Fruit fly (Drosophila melanogaster) whole organism, embryonic: ENCODE data around the gene CG17124.
A peak's percentile ranks its signal among the peaks of the same experiment; 100 is the strongest.

ENCODE experiments used
- CG11247 ChIP-seq: fragments of 200-800 bp; sonication (Bioruptor generic); IDR thresholded peaks from 2 replicates; pipeline ENCODE4 v1.3.6; 2022; ENCODE audit warnings: missing biosample characterization, missing genetic modification characterization
- CG2678 ChIP-seq: fragments of 200-800 bp; sonication (Bioruptor generic); optimal IDR thresholded peaks from 3 replicates; lab custom pipeline; 2019; ENCODE audit warnings: missing biosample characterization, mild to moderate bottlenecking, missing genetic modification characterization, moderate library complexity
- CG32767 ChIP-seq: fragments of 200-800 bp; sonication (Bioruptor generic); IDR thresholded peaks from 2 replicates; pipeline ENCODE4 v1.3.6; 2022; ENCODE audit warnings: missing biosample characterization, missing genetic modification characterization
- CG43689 ChIP-seq: fragments of 200-800 bp; sonication (Bioruptor generic); IDR thresholded peaks from 2 replicates; pipeline ENCODE4 v1.3.6; 2022; ENCODE audit warnings: missing biosample characterization, missing genetic modification characterization
- CG4854 ChIP-seq: fragments of 200-800 bp; sonication (Bioruptor generic); optimal IDR thresholded peaks from 2 replicates; lab custom pipeline; 2016; ENCODE audit warnings: missing biosample characterization, missing genetic modification characterization, inconsistent platforms
- CG9609 ChIP-seq: fragments of 200-800 bp; sonication (Bioruptor generic); optimal IDR thresholded peaks from 3 replicates; lab custom pipeline; 2016; ENCODE audit warnings: missing biosample characterization, missing genetic modification characterization
- CrebB ChIP-seq: fragments of 200-800 bp; sonication (Bioruptor generic); optimal IDR thresholded peaks from 3 replicates; lab custom pipeline; 2018; ENCODE audit warnings: missing biosample characterization, mild to moderate bottlenecking, missing genetic modification characterization
- D ChIP-seq, 2 experiments: fragments of 200-800 bp in 1 of 2; fragments of >200 bp in 1 of 2; sonication (Bioruptor generic) in 1 of 2; optimal IDR thresholded peaks; 2 replicates in 1 of 2; 3 replicates in 1 of 2; lab custom pipeline; 2017; ENCODE audit warnings: mild to moderate bottlenecking in 1 of 2, missing biosample characterization in 1 of 2, missing genetic modification characterization in 1 of 2, missing genetic modification reagents in 1 of 2
- Dll ChIP-seq: fragments of 200-800 bp; sonication (Bioruptor generic); IDR thresholded peaks from 4 replicates; pipeline ENCODE4 v1.3.6; 2022; ENCODE audit warnings: missing biosample characterization, missing genetic modification characterization; ENCODE audit not compliant: partially characterized antibody
- chinmo ChIP-seq: fragments of 200-800 bp; sonication (Bioruptor generic); IDR thresholded peaks from 4 replicates; pipeline ENCODE4 v1.3.6; 2022; ENCODE audit warnings: missing biosample characterization, missing genetic modification characterization; ENCODE audit not compliant: partially characterized antibody
- hb ChIP-seq: fragments of 200-800 bp; sonication (Bioruptor generic); IDR thresholded peaks from 3 replicates; pipeline ENCODE4 v1.3.6; 2022; ENCODE audit warnings: missing biosample characterization, missing genetic modification characterization; ENCODE audit not compliant: partially characterized antibody
- phol ChIP-seq: fragments of 200-800 bp; sonication (Bioruptor generic); optimal IDR thresholded peaks from 3 replicates; lab custom pipeline; 2018; ENCODE audit warnings: missing biosample characterization, mild to moderate bottlenecking, missing genetic modification characterization, moderate library complexity
- slou ChIP-seq: fragments of 200-800 bp; sonication (Bioruptor generic); optimal IDR thresholded peaks from 3 replicates; lab custom pipeline; 2016; ENCODE audit warnings: missing biosample characterization, missing genetic modification characterization

DNA sequence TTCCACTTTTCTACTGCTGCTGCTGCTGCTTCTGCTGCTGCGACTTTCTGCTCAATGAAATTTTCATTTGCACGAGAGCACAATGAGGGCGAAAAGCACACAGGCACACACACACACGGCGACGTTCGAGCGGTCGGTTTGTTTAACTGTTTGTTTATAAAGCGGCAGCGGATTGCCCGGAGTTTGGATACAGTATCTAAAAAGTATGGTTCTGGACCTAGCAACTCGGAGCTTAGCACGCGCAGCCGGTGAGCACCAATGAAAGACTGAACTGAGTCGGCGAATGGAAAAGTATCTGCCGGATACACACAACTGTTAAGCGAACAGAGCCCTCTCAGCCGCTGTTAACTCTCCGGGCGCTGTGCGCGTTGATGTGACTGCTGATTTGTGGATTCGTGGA is at the start of gene CG17124:
- TF ChIP-seq CG32767 (GFP tag; lab: Robert Waterston, UW): peak; percentile 64; the same call in 1 of the 2 replicates
- no peak for TF ChIP-seq CG4854
- no peak for TF ChIP-seq CG43689 (GFP tag; lab: Robert Waterston, UW)
- 0 out of 2 replicates have a peak, but pooled peaks have one; percentile 30 for TF ChIP-seq CG11247 (GFP tag; lab: Robert Waterston, UW)
- TF ChIP-seq CG2678: peak; percentile 37
- no peak for TF ChIP-seq D (optimal IDR thresholded peaks at IDR 0.05; lab: Kevin White, UChicago)
- no peak for TF ChIP-seq D (GFP tag; optimal IDR thresholded peaks at IDR 0.05; lab: Kevin White, UChicago)
- TF ChIP-seq CG9609: no peak
- no peak for TF ChIP-seq Dll (GFP tag; lab: Robert Waterston, UW)
- TF ChIP-seq CrebB (tag; lab: Kevin White, UChicago): peak; percentile 30
- no peak for TF ChIP-seq slou (GFP tag; lab: Kevin White, UChicago)
- TF ChIP-seq phol: no peak
- peak; percentile 84; the same call in 3 of the 4 replicates for TF ChIP-seq chinmo
- TF ChIP-seq hb: no peak
